Worm (Caenorhabditis elegans): ENCODE data around the gene B0361.14.

The B0361.14 gene

ce11 chrIII:7329155-7329732 is 29.9 kb upstream of the B0361.14 start, which contains the start of gene lab-2 (continued):
- no peak for TF ChIP-seq tlf-1 (GFP tag; optimal IDR thresholded peaks at IDR 0.05)
- TF ChIP-seq B0336.3 (GFP tag; IDR thresholded peaks at IDR 0.05), result peak; percentile 71
- 0 out of 2 replicates have a peak, but pooled peaks have one; percentile 8 for TF ChIP-seq Y95B8A.8 (GFP tag; IDR thresholded peaks at IDR 0.05)
- peak; percentile 10 for TF ChIP-seq lin-54 (GFP tag; optimal IDR thresholded peaks at IDR 0.05)
- TF ChIP-seq madf-6 (GFP tag; IDR thresholded peaks at IDR 0.05), result 0 out of 2 replicates have a peak, but pooled peaks have one; percentile 34
- no peak for TF ChIP-seq egrh-3 (GFP tag; IDR thresholded peaks at IDR 0.05)
- TF ChIP-seq lir-1 (GFP tag; conservative IDR thresholded peaks at IDR 0.05), result no peak
- no peak for TF ChIP-seq nhr-120 (GFP tag; IDR thresholded peaks at IDR 0.05)
- no peak for TF ChIP-seq unc-62 (GFP tag; optimal IDR thresholded peaks at IDR 0.05)
- no peak for TF ChIP-seq lsy-27 (tag; optimal IDR thresholded peaks at IDR 0.05; ENCODE audit: borderline replicate concordance, insufficient read depth)
- TF ChIP-seq B0035.1 (tag; optimal IDR thresholded peaks at IDR 0.05), result peak; percentile 26
- peak; percentile 17 for TF ChIP-seq zim-3 (tag; optimal IDR thresholded peaks at IDR 0.05)
- TF ChIP-seq cebp-1 (GFP tag; IDR thresholded peaks at IDR 0.05), result no peak
- TF ChIP-seq cebp-1 (tag; optimal IDR thresholded peaks at IDR 0.05), result peak; percentile 33
- TF ChIP-seq athp-1 (tag; optimal IDR thresholded peaks at IDR 0.05), result peak; percentile 78
- no peak for TF ChIP-seq xnd-1 (tag; optimal IDR thresholded peaks at IDR 0.05)
- TF ChIP-seq nfya-1 (tag; optimal IDR thresholded peaks at IDR 0.05; ENCODE audit: borderline replicate concordance, insufficient read depth), result no peak
- TF ChIP-seq nfyb-1 (GFP tag; IDR thresholded peaks at IDR 0.05), result peak; percentile 72; the same call in 1 of the 2 replicates
- TF ChIP-seq fkh-3 (tag; optimal IDR thresholded peaks at IDR 0.05), result peak; percentile 27
- TF ChIP-seq ceh-27 (GFP tag; optimal IDR thresholded peaks at IDR 0.05), result no peak
- no peak for TF ChIP-seq egl-18 (GFP tag; IDR thresholded peaks at IDR 0.05)
- TF ChIP-seq F57C9.4 (tag; optimal IDR thresholded peaks at IDR 0.05), result peak; percentile 70
- TF ChIP-seq F33H1.4 (GFP tag; IDR thresholded peaks at IDR 0.05), result no peak
- TF ChIP-seq nhr-90 (tag; optimal IDR thresholded peaks at IDR 0.05), result no peak
- TF ChIP-seq lin-40 (tag; optimal IDR thresholded peaks at IDR 0.05), result peak; percentile 18
- no peak for TF ChIP-seq ztf-22 (GFP tag; optimal IDR thresholded peaks at IDR 0.05)
- TF ChIP-seq T26A5.8 (tag; optimal IDR thresholded peaks at IDR 0.05), result no peak
- TF ChIP-seq Y53F4B.3 (GFP tag; IDR thresholded peaks at IDR 0.05), result no peak
- no peak for TF ChIP-seq mcd-1 (GFP tag; IDR thresholded peaks at IDR 0.05)
- peak; percentile 40 for TF ChIP-seq dpff-1 (tag; optimal IDR thresholded peaks at IDR 0.05)
- TF ChIP-seq efl-1 (GFP tag; optimal IDR thresholded peaks at IDR 0.05), result no peak
- TF ChIP-seq F52B5.7 (tag; optimal IDR thresholded peaks at IDR 0.05), result peak; percentile 67
- TF ChIP-seq ceh-91 (GFP tag; IDR thresholded peaks at IDR 0.05), result no peak

ce11 chrIII:7323331-7323730 is 24.0 kb upstream of the B0361.14 start:
- TF ChIP-seq hmg-1.2 (GFP tag; IDR thresholded peaks at IDR 0.05) (no peak), rec-8 (tag; optimal IDR thresholded peaks at IDR 0.05) (no peak), xnd-1 (tag; optimal IDR thresholded peaks at IDR 0.05) (no peak), dpl-1 (GFP tag; optimal IDR thresholded peaks at IDR 0.05) (no peak), nfya-2 (GFP tag; IDR thresholded peaks at IDR 0.05) (no peak), nhr-80 (tag; optimal IDR thresholded peaks at IDR 0.05) (peak; percentile 24), mes-4 (tag; optimal IDR thresholded peaks at IDR 0.05) (no peak)
